Fruit fly (Drosophila melanogaster): ENCODE data around the gene MagR.

Gene MagR

dm6 chrX:15772663-15773062, 38.6 kb downstream of the MagR start, which contains the start of gene CG43672:
Gene CG43672 (plus strand): TSS chrX:15772963.
- TF ChIP-seq Sin3A (optimal IDR thresholded peaks at IDR 0.05): no peak
- no peak for TF ChIP-seq CG12104 (GFP tag; optimal IDR thresholded peaks at IDR 0.05)

- TF ChIP-seq disco-r (GFP tag; optimal IDR thresholded peaks at IDR 0.05): no peak
Measured at dm6 chrX:15778846-15779245, 44.8 kb downstream of the MagR start, which contains the start of gene CG43673. Gene CG43673 (plus strand): TSS chrX:15779146.

- TF ChIP-seq CG31224 (GFP tag; IDR thresholded peaks at IDR 0.05) (no peak), BtbVII (GFP tag; optimal IDR thresholded peaks at IDR 0.05) (no peak), CG7745 (tag; optimal IDR thresholded peaks at IDR 0.05) (no peak)
Measured at dm6 chrX:15783610-15784009, 49.5 kb downstream of the MagR start, which contains the start of gene Efhc1.1. Gene Efhc1.1 (minus strand): TSS chrX:15783710.

All from whole organism, embryonic.